Worm (Caenorhabditis elegans): ENCODE data around the gene Y47D7A.9.

Gene Y47D7A.9

ce11 chrV:4377622-4378021 is 46.1 kb downstream of the Y47D7A.9 start, which contains the start of gene F32D1.8:
F32D1.8 (minus strand) TSS chrV:4377722.
- no peak for TF ChIP-seq lin-39 (tag; optimal IDR thresholded peaks at IDR 0.05)
- no peak for TF ChIP-seq unc-39 (tag; optimal IDR thresholded peaks at IDR 0.05)
- no peak for TF ChIP-seq crh-2 (tag; optimal IDR thresholded peaks at IDR 0.05)
- no peak for TF ChIP-seq ZK546.5 (tag; optimal IDR thresholded peaks at IDR 0.05)
- TF ChIP-seq nhr-21 (tag; optimal IDR thresholded peaks at IDR 0.05): no peak
- no peak for TF ChIP-seq ceh-16 (tag; optimal IDR thresholded peaks at IDR 0.05)
- no peak for TF ChIP-seq elt-1 (tag; optimal IDR thresholded peaks at IDR 0.05)
- no peak for TF ChIP-seq ztf-4 (tag; optimal IDR thresholded peaks at IDR 0.05)
- no peak for TF ChIP-seq nhr-237 (tag; optimal IDR thresholded peaks at IDR 0.05)
- no peak for TF ChIP-seq ztf-1 (GFP tag; conservative IDR thresholded peaks at IDR 0.05)
- TF ChIP-seq unc-55 (GFP tag; optimal IDR thresholded peaks at IDR 0.05): no peak
- TF ChIP-seq dmd-4 (tag; optimal IDR thresholded peaks at IDR 0.05): no peak
- TF ChIP-seq snpc-4 (tag; optimal IDR thresholded peaks at IDR 0.05): no peak
- no peak for TF ChIP-seq R02D3.7 (tag; optimal IDR thresholded peaks at IDR 0.05)
- TF ChIP-seq mdl-1 (tag; optimal IDR thresholded peaks at IDR 0.05): no peak
- no peak for TF ChIP-seq blmp-1 (tag; optimal IDR thresholded peaks at IDR 0.05; ENCODE audit: insufficient read depth)
- no peak for TF ChIP-seq mbf-1 (tag; optimal IDR thresholded peaks at IDR 0.05)
- TF ChIP-seq Y55F3AM.14 (GFP tag; optimal IDR thresholded peaks at IDR 0.05): no peak
- no peak for TF ChIP-seq ztf-11 (tag; optimal IDR thresholded peaks at IDR 0.05)
- no peak for TF ChIP-seq nhr-10 (tag; optimal IDR thresholded peaks at IDR 0.05)

ce11 chrV:4375807-4376564 is 47.8 kb downstream of the Y47D7A.9 start, which contains the start of gene F32D1.7:
F32D1.7 (minus strand) TSS chrV:4376173.
- TF ChIP-seq ama-1 (optimal IDR thresholded peaks at IDR 0.05): no peak
- TF ChIP-seq ZK546.5 (tag; optimal IDR thresholded peaks at IDR 0.05): no peak
- no peak for TF ChIP-seq sem-4 (tag; optimal IDR thresholded peaks at IDR 0.05)
- TF ChIP-seq nhr-23 (tag; optimal IDR thresholded peaks at IDR 0.05): no peak

DNA sequence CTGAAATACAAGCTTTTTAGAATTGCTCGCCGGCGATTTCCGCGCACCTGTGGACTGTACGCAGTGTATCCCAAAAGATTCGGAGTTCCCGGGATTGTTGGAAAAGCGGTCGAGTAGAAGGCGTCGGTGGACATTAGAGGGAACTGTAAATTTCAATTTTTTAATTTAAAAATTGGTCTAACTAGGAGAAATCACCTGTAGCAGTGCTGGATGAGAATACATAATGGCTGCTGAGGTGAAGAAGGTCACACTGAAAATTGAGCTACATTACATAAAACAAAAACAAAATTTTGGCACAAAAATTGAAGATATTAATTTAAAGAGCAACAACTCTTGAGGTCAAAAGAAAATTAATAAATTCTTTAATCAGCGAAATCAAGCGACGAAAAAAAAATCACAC is 49.1 kb downstream of the Y47D7A.9 start, which contains the start of gene neg-1:
TSS of gene neg-1 (minus strand) at position 250 of the 400 bp plus-strand sequence.
- TF ChIP-seq lin-11 (tag; optimal IDR thresholded peaks at IDR 0.05): no peak
- TF ChIP-seq egl-27 (tag; optimal IDR thresholded peaks at IDR 0.05): no peak
- TF ChIP-seq nhr-129 (tag; optimal IDR thresholded peaks at IDR 0.05): no peak
- TF ChIP-seq ztf-11 (tag; optimal IDR thresholded peaks at IDR 0.05): no peak
- TF ChIP-seq nhr-25 (tag; optimal IDR thresholded peaks at IDR 0.05): no peak
- TF ChIP-seq alr-1 (tag; optimal IDR thresholded peaks at IDR 0.05): no peak
- TF ChIP-seq nhr-77 (tag; optimal IDR thresholded peaks at IDR 0.05): no peak
- no peak for TF ChIP-seq unc-55 (GFP tag; optimal IDR thresholded peaks at IDR 0.05)
- no peak for TF ChIP-seq F13H6.1 (tag; optimal IDR thresholded peaks at IDR 0.05)
- TF ChIP-seq nhr-11 (tag; optimal IDR thresholded peaks at IDR 0.05): no peak
- TF ChIP-seq nhr-10 (tag; optimal IDR thresholded peaks at IDR 0.05): no peak
- TF ChIP-seq unc-62 (GFP tag; optimal IDR thresholded peaks at IDR 0.05): no peak
- TF ChIP-seq elt-3 (tag; optimal IDR thresholded peaks at IDR 0.05): no peak
- no peak for TF ChIP-seq R02D3.7 (tag; optimal IDR thresholded peaks at IDR 0.05)
- no peak for TF ChIP-seq nhr-6 (tag; optimal IDR thresholded peaks at IDR 0.05)
- TF ChIP-seq lsy-2 (tag; optimal IDR thresholded peaks at IDR 0.05): no peak
- no peak for TF ChIP-seq peb-1 (tag; optimal IDR thresholded peaks at IDR 0.05)
- no peak for TF ChIP-seq ceh-82 (tag; optimal IDR thresholded peaks at IDR 0.05)
- TF ChIP-seq nhr-237 (tag; optimal IDR thresholded peaks at IDR 0.05): no peak
- TF ChIP-seq ceh-16 (tag; optimal IDR thresholded peaks at IDR 0.05): no peak

DNA sequence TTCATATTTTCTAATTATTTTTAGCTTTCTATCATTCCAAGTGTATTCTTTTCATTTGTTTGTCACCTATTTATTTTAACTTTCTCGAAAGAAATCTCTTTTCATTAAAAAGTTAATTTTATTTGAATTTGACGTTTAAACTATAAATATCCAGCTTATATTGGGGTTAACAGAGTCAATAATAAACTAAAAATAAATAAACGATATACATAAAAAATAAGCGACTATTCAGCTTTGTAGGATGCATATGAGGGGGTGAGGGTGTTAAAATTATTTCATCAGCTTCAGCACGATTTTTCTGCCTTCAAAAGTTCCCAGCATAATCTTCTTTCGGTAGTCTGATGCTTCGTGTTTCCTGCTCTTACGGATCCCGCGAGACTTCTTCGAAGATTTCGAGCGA is 50.1 kb downstream of the Y47D7A.9 start:
- no peak for TF ChIP-seq lin-11 (tag; optimal IDR thresholded peaks at IDR 0.05)
- TF ChIP-seq aly-2 (tag; optimal IDR thresholded peaks at IDR 0.05): no peak
- no peak for TF ChIP-seq elt-3 (tag; optimal IDR thresholded peaks at IDR 0.05)
- no peak for TF ChIP-seq mbf-1 (tag; optimal IDR thresholded peaks at IDR 0.05)
- no peak for TF ChIP-seq nhr-21 (tag; optimal IDR thresholded peaks at IDR 0.05)
- no peak for TF ChIP-seq R02D3.7 (tag; optimal IDR thresholded peaks at IDR 0.05)
- TF ChIP-seq alr-1 (tag; optimal IDR thresholded peaks at IDR 0.05): no peak
- no peak for TF ChIP-seq sma-9 (GFP tag; optimal IDR thresholded peaks at IDR 0.05)
- TF ChIP-seq sma-9 (tag; optimal IDR thresholded peaks at IDR 0.05): no peak
- TF ChIP-seq elt-1 (tag; optimal IDR thresholded peaks at IDR 0.05): no peak
- no peak for TF ChIP-seq crh-2 (tag; optimal IDR thresholded peaks at IDR 0.05)
- no peak for TF ChIP-seq nhr-10 (tag; optimal IDR thresholded peaks at IDR 0.05)
- TF ChIP-seq gmeb-1 (tag; optimal IDR thresholded peaks at IDR 0.05): no peak
- TF ChIP-seq unc-55 (GFP tag; optimal IDR thresholded peaks at IDR 0.05): no peak

Data from whole organism, L2 larva.